Worm (Caenorhabditis elegans): Measurements from ENCODE around the gene F44A6.4.
A peak's percentile ranks its signal among the peaks of the same experiment; 100 is the strongest.

ce11 chrX:10168534-10168933, 46.8 kb downstream of the F44A6.4 start:
- TF ChIP-seq nhr-237 (tag; optimal IDR thresholded peaks at IDR 0.05) (no peak), nhr-77 (tag; optimal IDR thresholded peaks at IDR 0.05) (no peak), crh-2 (tag; optimal IDR thresholded peaks at IDR 0.05) (peak; percentile 1), lsy-2 (tag; optimal IDR thresholded peaks at IDR 0.05) (no peak), fos-1 (tag; optimal IDR thresholded peaks at IDR 0.05) (no peak), nhr-12 (tag; optimal IDR thresholded peaks at IDR 0.05) (no peak)
